Fruit fly (Drosophila melanogaster) whole organism, prepupa: ENCODE results near the gene CG7556.

Experiments used
- Blimp-1 ChIP-seq: fragments of 200-800 bp; sonication (Bioruptor generic); optimal IDR thresholded peaks from 3 replicates; lab custom pipeline; 2017; ENCODE audit warnings: missing biosample characterization, missing genetic modification characterization, mild to moderate bottlenecking, moderate library complexity, missing genetic modification reagents
- CG11294 ChIP-seq: fragments of 200-800 bp; sonication (Bioruptor generic); IDR thresholded peaks from 2 replicates; pipeline ENCODE4 v1.3.6; 2022; ENCODE audit warnings: missing biosample characterization, missing genetic modification characterization
- CG11762 ChIP-seq: fragments of 200-800 bp; sonication (Bioruptor generic); optimal IDR thresholded peaks from 3 replicates; lab custom pipeline; 2016; ENCODE audit warnings: missing biosample characterization, missing genetic modification characterization; ENCODE audit not compliant: insufficient read depth
- CG15336 ChIP-seq: fragments of 200-800 bp; sonication (Bioruptor generic); IDR thresholded peaks from 2 replicates; pipeline ENCODE4 v1.3.6; 2022; ENCODE audit warnings: missing biosample characterization, missing genetic modification characterization
- CG1621 ChIP-seq: fragments of 200-800 bp; sonication (Bioruptor generic); optimal IDR thresholded peaks from 3 replicates; lab custom pipeline; 2018; ENCODE audit warnings: missing biosample characterization, mild to moderate bottlenecking, missing genetic modification characterization
- CG16779 ChIP-seq: fragments of 200-800 bp; sonication (Bioruptor generic); optimal IDR thresholded peaks from 3 replicates; lab custom pipeline; 2017; ENCODE audit warnings: missing biosample characterization, mild to moderate bottlenecking, missing genetic modification characterization
- CG3032 ChIP-seq: fragments of 200-800 bp; optimal IDR thresholded peaks from 2 replicates; lab custom pipeline; 2019; ENCODE audit warnings: missing biosample characterization, mild to moderate bottlenecking, missing genetic modification characterization, moderate library complexity
- CG32006 ChIP-seq: fragments of 200-800 bp; sonication (Bioruptor generic); optimal IDR thresholded peaks from 3 replicates; lab custom pipeline; 2017; ENCODE audit warnings: missing biosample characterization, mild to moderate bottlenecking, missing genetic modification characterization
- CG3919 ChIP-seq: fragments of 200-800 bp; sonication (Bioruptor generic); optimal IDR thresholded peaks from 3 replicates; lab custom pipeline; 2016; ENCODE audit warnings: missing biosample characterization, missing genetic modification characterization
- CG4318 ChIP-seq: fragments of 200-800 bp; sonication (Bioruptor generic); optimal IDR thresholded peaks from 3 replicates; lab custom pipeline; 2017; ENCODE audit warnings: missing biosample characterization, mild to moderate bottlenecking, missing genetic modification characterization
- CG6163 ChIP-seq: fragments of 200-800 bp; sonication (Bioruptor generic); IDR thresholded peaks from 3 replicates; pipeline ENCODE4 v1.3.6; 2022; ENCODE audit warnings: missing biosample characterization, missing genetic modification characterization
- CG6276 ChIP-seq: fragments of 200-800 bp; sonication (Bioruptor generic); optimal IDR thresholded peaks from 2 replicates; lab custom pipeline; 2017; ENCODE audit warnings: missing biosample characterization, mild to moderate bottlenecking, missing genetic modification characterization
- CG6792 ChIP-seq: fragments of 200-800 bp; sonication (Bioruptor generic); optimal IDR thresholded peaks from 3 replicates; lab custom pipeline; 2016; ENCODE audit warnings: missing biosample characterization, missing genetic modification characterization
- CG6854 ChIP-seq: fragments of 200-800 bp; sonication (Bioruptor generic); optimal IDR thresholded peaks from 2 replicates; lab custom pipeline; 2017; ENCODE audit warnings: missing biosample characterization, mild to moderate bottlenecking, missing genetic modification characterization
- CG7368 ChIP-seq: fragments of 200-800 bp; sonication (Bioruptor generic); optimal IDR thresholded peaks from 3 replicates; lab custom pipeline; 2016; ENCODE audit warnings: missing biosample characterization, missing genetic modification characterization
- CG8119 ChIP-seq: fragments of 200-800 bp; sonication (Bioruptor generic); IDR thresholded peaks from 3 replicates; pipeline ENCODE4 v1.3.6; 2022; ENCODE audit warnings: missing biosample characterization, missing genetic modification characterization
- CG8319 ChIP-seq: fragments of 200-800 bp; sonication (Bioruptor generic); optimal IDR thresholded peaks from 3 replicates; lab custom pipeline; 2016; ENCODE audit warnings: missing biosample characterization, missing genetic modification characterization
- CG9139 ChIP-seq: fragments of 200-800 bp; sonication (Bioruptor generic); optimal IDR thresholded peaks from 3 replicates; lab custom pipeline; 2017; ENCODE audit warnings: missing biosample characterization, mild to moderate bottlenecking, missing genetic modification characterization
- Eip75B ChIP-seq: fragments of 200-800 bp; sonication (Bioruptor generic); optimal IDR thresholded peaks from 3 replicates; lab custom pipeline; 2016; ENCODE audit warnings: missing biosample characterization, missing genetic modification characterization
- Eip78C ChIP-seq: fragments of 200-800 bp; sonication (Bioruptor generic); peaks from one replicate; lab custom pipeline; 2016; ENCODE audit warnings: missing biosample characterization, missing genetic modification characterization
- Eip93F ChIP-seq: fragments of 200-800 bp; sonication (Bioruptor generic); optimal IDR thresholded peaks from 2 replicates; lab custom pipeline; 2016; ENCODE audit warnings: missing biosample characterization, mild to moderate bottlenecking, missing genetic modification characterization
- Ets21C ChIP-seq: fragments of 200-800 bp; sonication (Bioruptor generic); optimal IDR thresholded peaks from 3 replicates; lab custom pipeline; 2016; ENCODE audit warnings: missing biosample characterization, missing genetic modification characterization
- Ets96B ChIP-seq: fragments of 200-800 bp; optimal IDR thresholded peaks from 2 replicates; lab custom pipeline; 2019; ENCODE audit warnings: missing biosample characterization, mild to moderate bottlenecking, missing genetic modification characterization, moderate library complexity
- Gug ChIP-seq: fragments of 200-800 bp; sonication (Bioruptor generic); IDR thresholded peaks from 2 replicates; pipeline ENCODE4 v1.3.6; 2022; ENCODE audit warnings: missing biosample characterization, missing genetic modification characterization
- Hr39 ChIP-seq: fragments of 200-800 bp; sonication (Bioruptor generic); optimal IDR thresholded peaks from 2 replicates; lab custom pipeline; 2016; ENCODE audit warnings: missing biosample characterization, missing genetic modification characterization
- Lpt ChIP-seq: fragments of 200-800 bp; sonication (Bioruptor generic); optimal IDR thresholded peaks from 3 replicates; lab custom pipeline; 2016; ENCODE audit warnings: missing biosample characterization, missing genetic modification characterization
- OdsH ChIP-seq: fragments of 200-800 bp; sonication (Bioruptor generic); optimal IDR thresholded peaks from 3 replicates; lab custom pipeline; 2016; ENCODE audit warnings: missing biosample characterization, missing genetic modification characterization
- Smox ChIP-seq: fragments of 200-800 bp; sonication (Bioruptor generic); optimal IDR thresholded peaks from 3 replicates; lab custom pipeline; 2016; ENCODE audit warnings: missing biosample characterization, missing genetic modification characterization
- Sox102F ChIP-seq: fragments of 200-800 bp; sonication (Bioruptor generic); optimal IDR thresholded peaks from 2 replicates; lab custom pipeline; 2016; ENCODE audit warnings: missing biosample characterization, mild to moderate bottlenecking, missing genetic modification characterization
- Sox14 ChIP-seq: fragments of 200-800 bp; sonication (Bioruptor generic); optimal IDR thresholded peaks from 3 replicates; lab custom pipeline; 2016; ENCODE audit warnings: missing biosample characterization, missing genetic modification characterization
- Sox15 ChIP-seq: fragments of 200-800 bp; sonication (Bioruptor generic); optimal IDR thresholded peaks from 3 replicates; lab custom pipeline; 2016; ENCODE audit warnings: missing biosample characterization, missing genetic modification characterization
- cyc ChIP-seq: fragments of 200-800 bp; sonication (Bioruptor generic); optimal IDR thresholded peaks from 3 replicates; lab custom pipeline; 2016; ENCODE audit warnings: missing biosample characterization, missing genetic modification characterization
- dac ChIP-seq: fragments of 200-800 bp; sonication (Bioruptor generic); optimal IDR thresholded peaks from 2 replicates; lab custom pipeline; 2017; ENCODE audit warnings: missing biosample characterization, mild to moderate bottlenecking, missing genetic modification characterization
- dsx ChIP-seq: fragments of 200-800 bp; optimal IDR thresholded peaks from 3 replicates; lab custom pipeline; 2019; ENCODE audit warnings: missing biosample characterization, mild to moderate bottlenecking, missing genetic modification characterization, moderate library complexity; ENCODE audit not compliant: poor library complexity, severe bottlenecking
- eg ChIP-seq: fragments of 200-800 bp; sonication (Bioruptor generic); IDR thresholded peaks from 3 replicates; pipeline ENCODE4 v1.3.6; 2022; ENCODE audit warnings: missing biosample characterization, missing genetic modification characterization
- fkh ChIP-seq: fragments of 200-800 bp; sonication (Bioruptor generic); optimal IDR thresholded peaks from 3 replicates; lab custom pipeline; 2017; ENCODE audit warnings: missing biosample characterization, mild to moderate bottlenecking, missing genetic modification characterization, moderate library complexity
- lz ChIP-seq: fragments of 200-800 bp; sonication (Bioruptor generic); optimal IDR thresholded peaks from 3 replicates; lab custom pipeline; 2016; ENCODE audit warnings: missing biosample characterization, missing genetic modification characterization
- spab ChIP-seq: fragments of 200-800 bp; sonication (Bioruptor generic); optimal IDR thresholded peaks from 2 replicates; lab custom pipeline; 2017; ENCODE audit warnings: missing biosample characterization, mild to moderate bottlenecking, missing genetic modification characterization, missing genetic modification reagents
- ss ChIP-seq, 2 experiments: fragments of 200-800 bp; sonication (Bioruptor generic); optimal IDR thresholded peaks; 2 replicates in 1 of 2; 3 replicates in 1 of 2; lab custom pipeline; 2017 to 2018; ENCODE audit warnings: mild to moderate bottlenecking in 2 of 2, missing biosample characterization in 2 of 2, missing genetic modification characterization in 2 of 2, moderate library complexity in 1 of 2
- svp ChIP-seq: fragments of 200-800 bp; sonication (Bioruptor generic); peaks from one replicate; lab custom pipeline; 2016; ENCODE audit warnings: missing biosample characterization, missing genetic modification characterization
- topi ChIP-seq: fragments of 200-800 bp; sonication (Bioruptor generic); optimal IDR thresholded peaks from 3 replicates; lab custom pipeline; 2016; ENCODE audit warnings: missing biosample characterization, missing genetic modification characterization
- vri ChIP-seq: fragments of 200-800 bp; sonication (Bioruptor generic); optimal IDR thresholded peaks from 3 replicates; lab custom pipeline; 2016; ENCODE audit warnings: missing biosample characterization, mild to moderate bottlenecking, missing genetic modification characterization

The CG7556 gene

dm6 chrX:19154998-19155397 lies 24.6 kb downstream of the CG7556 start (continued):
- TF ChIP-seq cyc (GFP tag; lab: Kevin White, UChicago) (peak; percentile 95), CG11294 (GFP tag; lab: Robert Waterston, UW) (peak; percentile 78), OdsH (GFP tag; lab: Kevin White, UChicago) (peak; percentile 92), Sox15 (peak; percentile 91), Smox (GFP tag; lab: Kevin White, UChicago) (peak; percentile 93), CG11762 (GFP tag; lab: Kevin White, UChicago) (peak; percentile 91), Sox102F (GFP tag; lab: Kevin White, UChicago) (peak; percentile 96), CG8119 (GFP tag; lab: Robert Waterston, UW) (peak; percentile 94), spab (GFP tag; lab: Kevin White, UChicago) (peak; percentile 82), Ets21C (GFP tag; lab: Kevin White, UChicago) (peak; percentile 89), topi (peak; percentile 97), Hr39 (GFP tag; lab: Kevin White, UChicago) (peak; percentile 95), Eip93F (GFP tag; lab: Kevin White, UChicago) (peak; percentile 83), CG6792 (GFP tag; lab: Kevin White, UChicago) (peak; percentile 96), ss (GFP tag; optimal IDR thresholded peaks at IDR 0.05; lab: Kevin White, UChicago) (peak; percentile 81 to 89), Eip75B (GFP tag; lab: Kevin White, UChicago) (peak; percentile 97), CG4318 (peak; percentile 92), CG9139 (peak; percentile 77), dac (peak; percentile 91), CG3032 (tag; lab: Kevin White, UChicago) (peak; percentile 85), CG1621 (tag; lab: Kevin White, UChicago) (peak; percentile 89), CG32006 (GFP tag; lab: Kevin White, UChicago) (peak; percentile 97), Ets96B (tag; lab: Kevin White, UChicago) (peak; percentile 88), Lpt (GFP tag; lab: Kevin White, UChicago) (peak; percentile 92)
- TF ChIP-seq, all 60 proteins: peak for 59

dm6 chrX:19154249-19154648 lies 25.4 kb downstream of the CG7556 start:
- TF ChIP-seq CG7368 (no peak), cyc (GFP tag; lab: Kevin White, UChicago) (no peak)

dm6 chrX:19153288-19154130 lies 26.1 kb downstream of the CG7556 start:
- TF ChIP-seq lz (no peak), CG9139 (peak; percentile 16), CG15336 (GFP tag; lab: Robert Waterston, UW) (peak; percentile 53; the same call in 1 of the 2 replicates), CG6854 (GFP tag; lab: Kevin White, UChicago) (peak; percentile 49), Gug (GFP tag; lab: Robert Waterston, UW) (peak; percentile 47; the same call in 1 of the 2 replicates), CG8319 (GFP tag; lab: Kevin White, UChicago) (no peak), eg (GFP tag; lab: Robert Waterston, UW) (0 out of 3 replicates have a peak, but pooled peaks have one; percentile 5), Eip75B (GFP tag; lab: Kevin White, UChicago) (peak; percentile 62), vri (GFP tag; lab: Kevin White, UChicago) (peak; percentile 43), Sox14 (GFP tag; lab: Kevin White, UChicago) (peak; percentile 9), svp (GFP tag; lab: Kevin White, UChicago) (peak; percentile 94), Sox102F (GFP tag; lab: Kevin White, UChicago) (peak; percentile 50), CG6276 (GFP tag; lab: Kevin White, UChicago) (peak; percentile 41), CG32006 (GFP tag; lab: Kevin White, UChicago) (no peak), CG3919 (GFP tag; lab: Kevin White, UChicago) (peak; percentile 2), ss (GFP tag; optimal IDR thresholded peaks at IDR 0.05; lab: Kevin White, UChicago) (peak; percentile 29 to 50), cyc (GFP tag; lab: Kevin White, UChicago) (no peak), Sox15 (no peak), Blimp-1 (GFP tag; lab: Kevin White, UChicago) (peak; percentile 26), CG8119 (GFP tag; lab: Robert Waterston, UW) (peak; percentile 48; the same call in 2 of the 3 replicates), Eip78C (GFP tag; lab: Kevin White, UChicago) (peak; percentile 34), dsx (peak; percentile 40), fkh (GFP tag; lab: Kevin White, UChicago) (peak; percentile 54), CG11762 (GFP tag; lab: Kevin White, UChicago) (no peak), CG6163 (GFP tag; lab: Robert Waterston, UW) (no peak; the same call in 1 of the 3 replicates), CG1621 (tag; lab: Kevin White, UChicago) (no peak), CG16779 (tag; lab: Kevin White, UChicago) (peak; percentile 52), CG7368 (peak; percentile 20)
- TF ChIP-seq, all 60 proteins: peak for 20
